Worm (Caenorhabditis elegans) whole organism, young adult: ENCODE data around the gene F44A6.3.

Experiments
- F49E8.2 ChIP-seq: sonication (generic microtip); optimal IDR thresholded peaks from 3 replicates; lab custom pipeline; 2017; ENCODE audit warnings: missing genetic modification characterization, mild to moderate bottlenecking, missing compliant biosample characterization, antibody characterized with exemption, moderate library complexity; ENCODE audit not compliant: insufficient read depth
- F55B11.4 ChIP-seq: sonication (generic microtip); optimal IDR thresholded peaks from 2 replicates; lab custom pipeline; 2016; ENCODE audit warnings: missing compliant biosample characterization, missing genetic modification characterization, borderline replicate concordance; ENCODE audit not compliant: insufficient read depth
- ama-1 ChIP-seq, 3 experiments: fragments of 150-350 bp in 1 of 3; sonication (generic microtip) in 2 of 3; optimal IDR thresholded peaks; 2 replicates each; lab custom pipeline; 2014 to 2018; ENCODE audit warnings: missing biosample characterization in 2 of 3, missing genetic modification characterization in 2 of 3, missing genetic modification reagents in 2 of 3
- dpl-1 ChIP-seq: fragments of 150-350 bp; optimal IDR thresholded peaks from 2 replicates; lab custom pipeline; 2014; ENCODE audit warnings: missing biosample characterization, missing genetic modification reagents, missing genetic modification characterization
- ets-4 ChIP-seq: fragments of 200-800 bp; sonication (Bioruptor generic); optimal IDR thresholded peaks from 2 replicates; lab custom pipeline; 2018; ENCODE audit warnings: mild to moderate bottlenecking, missing genetic modification characterization, missing compliant biosample characterization
- hlh-26 ChIP-seq: fragments of 200-800 bp; sonication (Bioruptor generic); conservative IDR thresholded peaks from 2 replicates; pipeline ENCODE4 v1.3.6; 2022; ENCODE audit warnings: missing genetic modification reagents, missing genetic modification characterization, missing compliant biosample characterization
- hrde-1 ChIP-seq: sonication (generic microtip); optimal IDR thresholded peaks from 2 replicates; lab custom pipeline; 2016; ENCODE audit warnings: missing genetic modification characterization, mild to moderate bottlenecking, missing compliant biosample characterization, moderate library complexity, missing genotype, missing genetic modification reagents, borderline replicate concordance
- lin-26 ChIP-seq: fragments of 200-800 bp; sonication (Bioruptor generic); IDR thresholded peaks from 2 replicates; pipeline ENCODE4 v1.3.6; 2022; ENCODE audit warnings: missing genetic modification reagents, missing genetic modification characterization, missing compliant biosample characterization
- sdz-38 ChIP-seq: sonication (generic microtip); optimal IDR thresholded peaks from 2 replicates; lab custom pipeline; 2016; ENCODE audit warnings: missing genotype, missing genetic modification characterization, missing compliant biosample characterization

DNA sequence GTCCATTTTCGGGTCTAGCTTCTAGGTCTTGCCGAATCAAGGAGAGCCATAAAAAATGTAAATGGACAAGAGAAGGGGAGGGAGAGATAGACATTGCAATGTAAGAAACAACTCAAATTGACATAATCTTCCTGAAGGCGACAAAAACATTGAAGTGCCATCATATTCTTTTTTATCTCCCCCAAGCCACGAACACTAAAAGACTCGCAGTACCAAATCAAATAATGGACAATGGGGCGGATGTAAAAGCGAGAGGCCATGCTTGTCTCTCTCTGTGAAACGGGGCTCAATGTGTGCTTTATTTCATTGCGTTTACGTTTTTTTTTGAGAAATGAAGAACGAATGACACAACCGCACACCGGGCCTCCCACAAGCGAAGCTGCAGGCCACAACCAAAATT, 13.3 kb downstream of the F44A6.3 start:
- TF ChIP-seq ets-4 (GFP tag; lab: Kevin White, UChicago) (no peak), ama-1 (optimal IDR thresholded peaks at IDR 0.05; lab: Kevin White, UChicago) (no peak), ama-1 (GFP tag; optimal IDR thresholded peaks at IDR 0.05; lab: Kevin White, UChicago) (no peak), hlh-26 (GFP tag; lab: Robert Waterston, UW) (no peak), lin-26 (GFP tag; lab: Robert Waterston, UW) (no peak), F49E8.2 (tag; lab: Kevin White, UChicago) (no peak), sdz-38 (tag; lab: Kevin White, UChicago) (no peak), F55B11.4 (tag; lab: Kevin White, UChicago) (no peak), hrde-1 (tag; lab: Kevin White, UChicago) (no peak), dpl-1 (GFP tag; lab: Kevin White, UChicago) (no peak)
